Worm (Caenorhabditis elegans) whole organism, L1 larva: Measurements from ENCODE around the gene K05F1.6.

Experiments
- ceh-88 ChIP-seq: fragments of 200-800 bp; sonication (Bioruptor generic); IDR thresholded peaks from 2 replicates; pipeline ENCODE4 v1.3.6; 2022; ENCODE audit warnings: missing genetic modification characterization, missing compliant biosample characterization
- efl-1 ChIP-seq, 4 experiments: fragments of 150-350 bp; optimal IDR thresholded peaks in 3 of 4; peaks in 1 of 4; 1 replicate in 1 of 4; 2 replicates in 3 of 4; lab custom pipeline; 2014; ENCODE audit warnings: missing biosample characterization in 2 of 4, missing genetic modification characterization in 2 of 4, missing genetic modification reagents in 2 of 4
- egl-27 ChIP-seq, 2 experiments: fragments of 150-350 bp in 1 of 2; sonication (generic microtip); optimal IDR thresholded peaks; 3 replicates each; lab custom pipeline; 2017 to 2018; ENCODE audit warnings: missing biosample characterization in 2 of 2, missing genetic modification characterization in 2 of 2, missing genetic modification reagents in 2 of 2
- hlh-4 ChIP-seq: sonication (generic microtip); optimal IDR thresholded peaks from 2 replicates; lab custom pipeline; 2016; ENCODE audit warnings: mild to moderate bottlenecking, missing genetic modification characterization, missing compliant biosample characterization
- lin-39 ChIP-seq: fragments of 150-350 bp; optimal IDR thresholded peaks from 2 replicates; lab custom pipeline; 2014; ENCODE audit warnings: missing biosample characterization, missing genetic modification reagents, missing genetic modification characterization
- mep-1 ChIP-seq: fragments of 150-350 bp; optimal IDR thresholded peaks from 2 replicates; lab custom pipeline; 2014; ENCODE audit warnings: missing biosample characterization, missing genetic modification characterization
- pax-3 ChIP-seq: fragments of 200-800 bp; sonication (Bioruptor generic); optimal IDR thresholded peaks from 2 replicates; lab custom pipeline; 2018; ENCODE audit warnings: mild to moderate bottlenecking, missing genetic modification characterization, moderate library complexity, missing compliant biosample characterization
- swsn-7 ChIP-seq: sonication (generic microtip); optimal IDR thresholded peaks from 2 replicates; lab custom pipeline; 2016; ENCODE audit warnings: missing genetic modification characterization, missing compliant biosample characterization
- unc-130 ChIP-seq: fragments of 150-350 bp; optimal IDR thresholded peaks from 2 replicates; lab custom pipeline; 2017; ENCODE audit warnings: missing biosample characterization, missing genetic modification characterization, inconsistent platforms
- unc-86 ChIP-seq: sonication (generic microtip); optimal IDR thresholded peaks from 2 replicates; lab custom pipeline; 2016; ENCODE audit warnings: missing genetic modification characterization, missing compliant biosample characterization
- ztf-11 ChIP-seq, 2 experiments: sonication (generic microtip); optimal IDR thresholded peaks; 2 replicates each; lab custom pipeline; 2016 to 2017; ENCODE audit warnings: missing genetic modification characterization in 2 of 2, missing biosample characterization in 1 of 2, missing compliant biosample characterization in 1 of 2
- ztf-4 ChIP-seq: fragments of 150-350 bp; optimal IDR thresholded peaks from 2 replicates; lab custom pipeline; 2014; ENCODE audit warnings: missing biosample characterization, missing genetic modification characterization

DNA sequence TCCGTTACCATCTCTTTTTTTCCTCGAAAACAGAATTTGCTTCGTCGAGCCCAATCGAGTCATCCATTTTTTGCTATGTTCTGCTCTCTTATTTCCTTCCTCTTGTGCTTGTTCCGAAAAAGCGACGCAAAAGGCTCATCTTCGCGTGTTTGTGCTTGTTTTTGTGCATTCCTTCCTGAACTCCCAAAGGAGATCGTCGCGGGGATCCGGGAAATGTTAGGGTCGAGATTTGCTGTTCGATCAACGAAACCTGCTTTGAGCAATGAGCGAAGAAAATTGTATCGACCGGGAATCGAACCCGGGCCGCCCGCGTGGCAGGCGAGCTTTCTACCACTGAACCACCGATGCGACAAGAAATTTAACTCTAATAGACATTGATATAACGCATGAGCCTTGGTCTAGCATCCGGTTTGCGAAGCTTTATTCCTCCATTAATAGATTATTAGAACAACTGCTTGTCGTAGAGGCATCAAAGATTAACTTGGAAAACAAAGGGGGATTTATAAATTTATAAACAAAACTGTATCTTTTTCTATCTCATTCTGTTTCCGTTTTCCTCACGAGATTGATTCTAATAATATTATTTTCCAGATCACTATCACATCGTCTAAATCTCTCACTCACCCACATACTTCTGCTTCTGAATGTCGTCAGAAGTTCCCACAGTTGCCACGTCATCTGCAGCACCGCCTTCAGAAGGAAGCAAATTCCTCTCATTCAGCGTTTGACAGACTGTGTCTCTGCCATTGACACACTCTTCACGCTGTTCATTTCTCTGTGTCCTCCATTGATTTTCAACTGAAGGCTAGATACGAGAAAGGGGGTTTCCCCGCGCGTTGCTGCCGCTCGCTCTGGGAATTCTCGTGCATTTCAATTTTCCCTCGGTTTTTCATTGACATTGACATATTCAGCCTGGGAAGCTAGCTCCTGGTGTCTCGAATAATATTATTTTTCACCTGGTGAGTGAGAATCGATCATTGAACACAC lies at the start of gene K05F1.6:
- TF ChIP-seq pax-3 (tag; lab: Kevin White, UChicago) (peak; percentile 19), swsn-7 (tag; lab: Kevin White, UChicago) (peak; percentile 42), ztf-4 (peak; percentile 15), hlh-4 (no peak), lin-39 (tag; lab: Kevin White, UChicago) (no peak), efl-1 (optimal IDR thresholded peaks at IDR 0.05; lab: Kevin White, UChicago) (peak; percentile 40 to 69), efl-1 (GFP tag; optimal IDR thresholded peaks at IDR 0.05 in 1 of 2; lab: Kevin White, UChicago) (peak in 1 of 2 experiments; percentile 94), unc-130 (tag; lab: Kevin White, UChicago) (peak; percentile 52), egl-27 (tag; optimal IDR thresholded peaks at IDR 0.05; lab: Kevin White, UChicago) (no peak), mep-1 (peak; percentile 52), unc-86 (peak; percentile 9), ceh-88 (no peak), ztf-11 (tag; optimal IDR thresholded peaks at IDR 0.05; lab: Kevin White, UChicago) (peak in 1 of 2 experiments; percentile 36)
